Fruit fly (Drosophila melanogaster) whole organism, wandering third instar larva: ENCODE results near the gene CG43448.

Source experiments
- Abd-B ChIP-seq: fragments of >200 bp; optimal IDR thresholded peaks from 2 replicates; lab custom pipeline; 2017; ENCODE audit warnings: missing biosample characterization, missing genetic modification characterization
- CG32264 ChIP-seq: fragments of 200-800 bp; sonication (Bioruptor generic); optimal IDR thresholded peaks from 2 replicates; lab custom pipeline; 2016; ENCODE audit warnings: missing biosample characterization, missing genetic modification characterization
- CG9705 ChIP-seq: fragments of 200-800 bp; sonication (Bioruptor generic); optimal IDR thresholded peaks from 2 replicates; lab custom pipeline; 2018; ENCODE audit warnings: missing biosample characterization, mild to moderate bottlenecking, missing genetic modification characterization
- CrebA ChIP-seq: fragments of 200-800 bp; sonication (Bioruptor generic); optimal IDR thresholded peaks from 2 replicates; lab custom pipeline; 2016; ENCODE audit warnings: missing biosample characterization, mild to moderate bottlenecking, missing genetic modification characterization, borderline replicate concordance
- Dfd ChIP-seq: fragments of >200 bp; optimal IDR thresholded peaks from 2 replicates; lab custom pipeline; 2017; ENCODE audit warnings: missing biosample characterization, missing genetic modification characterization
- Dif ChIP-seq: fragments of 200-275, 200-300 bp; sonication (Bioruptor generic); optimal IDR thresholded peaks from 2 replicates; lab custom pipeline; 2018; ENCODE audit warnings: missing biosample characterization, missing genetic modification characterization; ENCODE audit not compliant: partially characterized antibody
- GATAd ChIP-seq: sonication (Bioruptor generic); optimal IDR thresholded peaks from 2 replicates; lab custom pipeline; 2016; ENCODE audit warnings: missing biosample characterization, missing genetic modification characterization
- HLH106 ChIP-seq: fragments of 200-800 bp; optimal IDR thresholded peaks from 3 replicates; lab custom pipeline; 2019; ENCODE audit warnings: missing biosample characterization, mild to moderate bottlenecking, missing genetic modification characterization, moderate library complexity
- Hnf4 ChIP-seq: fragments of 200-800 bp; sonication (Bioruptor generic); optimal IDR thresholded peaks from 2 replicates; lab custom pipeline; 2016; ENCODE audit warnings: missing biosample characterization, mild to moderate bottlenecking, missing genetic modification characterization
- Hr78 ChIP-seq: fragments of >200 bp; optimal IDR thresholded peaks from 2 replicates; lab custom pipeline; 2017; ENCODE audit warnings: missing biosample characterization, missing genetic modification characterization
- Hr83 ChIP-seq: fragments of 200-300 bp; sonication (Bioruptor generic); optimal IDR thresholded peaks from 2 replicates; lab custom pipeline; 2016; ENCODE audit warnings: missing biosample characterization, mild to moderate bottlenecking, missing genetic modification characterization, moderate library complexity; ENCODE audit not compliant: poor library complexity, severe bottlenecking
- Jra ChIP-seq: sonication (Bioruptor generic); optimal IDR thresholded peaks from 2 replicates; lab custom pipeline; 2016; ENCODE audit warnings: missing biosample characterization, missing genetic modification characterization
- Mio ChIP-seq: sonication (Bioruptor generic); optimal IDR thresholded peaks from 2 replicates; lab custom pipeline; 2016; ENCODE audit warnings: missing biosample characterization, missing genetic modification characterization
- Myc ChIP-seq: fragments of >200 bp; optimal IDR thresholded peaks from 2 replicates; lab custom pipeline; 2017
- N ChIP-seq: fragments of >200 bp; optimal IDR thresholded peaks from 2 replicates; lab custom pipeline; 2018; ENCODE audit warnings: missing biosample characterization, missing external identifiers, missing genetic modification characterization
- OdsH ChIP-seq: fragments of 200-800 bp; sonication (Bioruptor generic); optimal IDR thresholded peaks from 2 replicates; lab custom pipeline; 2016; ENCODE audit warnings: missing biosample characterization, mild to moderate bottlenecking, missing genetic modification characterization
- Rel ChIP-seq, 2 experiments: fragments of 200-800 bp; sonication (Bioruptor generic) in 1 of 2; optimal IDR thresholded peaks; 2 replicates in 1 of 2; 3 replicates in 1 of 2; lab custom pipeline; 2016 to 2019; ENCODE audit warnings: mild to moderate bottlenecking in 2 of 2, missing biosample characterization in 2 of 2, missing genetic modification characterization in 2 of 2, moderate library complexity in 1 of 2
- Sp1 ChIP-seq: fragments of 200-800 bp; sonication (Bioruptor generic); optimal IDR thresholded peaks from 3 replicates; lab custom pipeline; 2019; ENCODE audit warnings: missing biosample characterization, mild to moderate bottlenecking, missing genetic modification characterization, moderate library complexity
- Vsx2 ChIP-seq: fragments of 200-300, 225-300 bp; sonication (Bioruptor generic); optimal IDR thresholded peaks from 2 replicates; lab custom pipeline; 2018; ENCODE audit warnings: missing biosample characterization, missing genetic modification characterization; ENCODE audit not compliant: partially characterized antibody
- br ChIP-seq: fragments of 200-800 bp; sonication (Bioruptor generic); optimal IDR thresholded peaks from 2 replicates; lab custom pipeline; 2016; ENCODE audit warnings: missing biosample characterization, missing genetic modification characterization
- brk ChIP-seq: fragments of 200-800 bp; sonication (Bioruptor generic); optimal IDR thresholded peaks from 2 replicates; lab custom pipeline; 2016; ENCODE audit warnings: missing biosample characterization, mild to moderate bottlenecking, missing genetic modification characterization
- dl ChIP-seq, 2 experiments: fragments of 175-275, 200-275 bp in 1 of 2; fragments of 200-275 bp in 1 of 2; sonication (Bioruptor generic); optimal IDR thresholded peaks; lab custom pipeline; 2018; ENCODE audit warnings: mild to moderate bottlenecking in 2 of 2, missing biosample characterization in 2 of 2, missing genetic modification characterization in 2 of 2, moderate library complexity in 2 of 2; ENCODE audit not compliant: partially characterized antibody in 2 of 2, insufficient read depth in 1 of 2
- dmrt93B ChIP-seq: fragments of 200-800 bp; sonication (Bioruptor generic); optimal IDR thresholded peaks from 2 replicates; lab custom pipeline; 2018; ENCODE audit warnings: missing biosample characterization, mild to moderate bottlenecking, missing genetic modification characterization
- dsf ChIP-seq: sonication (Bioruptor generic); optimal IDR thresholded peaks from 2 replicates; lab custom pipeline; 2016; ENCODE audit warnings: missing biosample characterization, missing genetic modification characterization, borderline replicate concordance
- ey ChIP-seq: fragments of 200-800 bp; sonication (Bioruptor generic); optimal IDR thresholded peaks from 2 replicates; lab custom pipeline; 2016; ENCODE audit warnings: missing biosample characterization, missing genetic modification characterization
- foxo ChIP-seq, 2 experiments: fragments of 200-800 bp; sonication (Bioruptor generic); optimal IDR thresholded peaks; 2 replicates in 1 of 2; 3 replicates in 1 of 2; lab custom pipeline; 2016 to 2017; ENCODE audit warnings: missing biosample characterization in 2 of 2, missing genetic modification characterization in 2 of 2
- fru ChIP-seq: fragments of 200-800 bp; sonication (Bioruptor generic); optimal IDR thresholded peaks from 3 replicates; lab custom pipeline; 2016; ENCODE audit warnings: missing biosample characterization, mild to moderate bottlenecking, missing genetic modification characterization
- h ChIP-seq: fragments of 200-800 bp; sonication (Bioruptor generic); optimal IDR thresholded peaks from 3 replicates; lab custom pipeline; 2016; ENCODE audit warnings: missing biosample characterization, mild to moderate bottlenecking, missing genetic modification characterization
- jim ChIP-seq: fragments of 175-275, 200-325 bp; sonication (Bioruptor generic); optimal IDR thresholded peaks from 2 replicates; lab custom pipeline; 2016; ENCODE audit warnings: missing biosample characterization, mild to moderate bottlenecking, missing genetic modification characterization
- lola ChIP-seq: fragments of >200 bp; optimal IDR thresholded peaks from 2 replicates; lab custom pipeline; 2017; ENCODE audit warnings: missing biosample characterization, missing genetic modification characterization
- pan ChIP-seq: fragments of >200 bp; optimal IDR thresholded peaks from 2 replicates; lab custom pipeline; 2017
- psq ChIP-seq: fragments of 200-800 bp; sonication (Bioruptor generic); optimal IDR thresholded peaks from 3 replicates; lab custom pipeline; 2017; ENCODE audit warnings: missing biosample characterization, mild to moderate bottlenecking, missing genetic modification characterization, moderate library complexity
- rgr ChIP-seq: fragments of 200-800 bp; sonication (Bioruptor generic); optimal IDR thresholded peaks from 3 replicates; lab custom pipeline; 2016; ENCODE audit warnings: missing biosample characterization, mild to moderate bottlenecking, missing genetic modification characterization
- sage ChIP-seq: fragments of 200-800 bp; sonication (Bioruptor generic); optimal IDR thresholded peaks from 2 replicates; lab custom pipeline; 2016; ENCODE audit warnings: missing biosample characterization, mild to moderate bottlenecking, missing genetic modification characterization
- sv ChIP-seq: fragments of 200-800 bp; sonication (Bioruptor generic); optimal IDR thresholded peaks from 3 replicates; lab custom pipeline; 2016; ENCODE audit warnings: missing biosample characterization, missing genetic modification characterization
- tai ChIP-seq: sonication (Bioruptor generic); optimal IDR thresholded peaks from 2 replicates; lab custom pipeline; 2016; ENCODE audit warnings: missing biosample characterization, missing genetic modification characterization
- usp ChIP-seq: fragments of >200 bp; optimal IDR thresholded peaks from 2 replicates; lab custom pipeline; 2017; ENCODE audit warnings: missing biosample characterization, missing genetic modification characterization
- woc ChIP-seq: sonication (Bioruptor generic); optimal IDR thresholded peaks from 2 replicates; lab custom pipeline; 2016; ENCODE audit warnings: missing biosample characterization, mild to moderate bottlenecking, missing genetic modification characterization

CG43448 gene

dm6 chr3R:30284989-30285670 is 47.6 kb upstream of the CG43448 start (continued):
- TF ChIP-seq N (GFP tag; lab: Kevin White, UChicago), result no peak
- TF ChIP-seq Dfd (GFP tag; lab: Kevin White, UChicago), result no peak
- TF ChIP-seq jim, result peak; percentile 69

dm6 chr3R:30284573-30284972 is 47.0 kb upstream of the CG43448 start:
- peak; percentile 73 for TF ChIP-seq rgr (GFP tag; lab: Kevin White, UChicago)
- peak; percentile 70 for TF ChIP-seq HLH106 (tag; lab: Kevin White, UChicago)
- peak; percentile 74 for TF ChIP-seq OdsH (GFP tag; lab: Kevin White, UChicago)
- TF ChIP-seq CG9705 (GFP tag; lab: Kevin White, UChicago), result peak; percentile 25
- peak; percentile 80 for TF ChIP-seq ey (GFP tag; lab: Kevin White, UChicago)
- no peak for TF ChIP-seq lola (GFP tag; lab: Kevin White, UChicago)
- TF ChIP-seq foxo (GFP tag; optimal IDR thresholded peaks at IDR 0.05; lab: Kevin White, UChicago), result peak in 1 of 2 experiments; percentile 77
- TF ChIP-seq fru (GFP tag; lab: Kevin White, UChicago), result peak; percentile 88
- peak; percentile 49 for TF ChIP-seq Hnf4 (GFP tag; lab: Kevin White, UChicago)
- peak; percentile 13 for TF ChIP-seq CG32264 (GFP tag; lab: Kevin White, UChicago)
- TF ChIP-seq brk (GFP tag; lab: Kevin White, UChicago), result peak; percentile 53
- TF ChIP-seq Sp1 (GFP tag; lab: Kevin White, UChicago), result peak; percentile 72
- no peak for TF ChIP-seq Myc (lab: Kevin White, UChicago)
- TF ChIP-seq N (GFP tag; lab: Kevin White, UChicago), result peak; percentile 9
- TF ChIP-seq dmrt93B (GFP tag; lab: Kevin White, UChicago), result peak; percentile 52
- no peak for TF ChIP-seq usp
- TF ChIP-seq GATAd, result no peak
- TF ChIP-seq br (GFP tag; lab: Kevin White, UChicago), result peak; percentile 76
- peak; percentile 80 for TF ChIP-seq woc
- peak; percentile 86 for TF ChIP-seq h (GFP tag; lab: Kevin White, UChicago)
- TF ChIP-seq Hr83 (GFP tag; lab: Kevin White, UChicago), result no peak

dm6 chr3R:30283940-30284339 is 46.4 kb upstream of the CG43448 start:
- TF ChIP-seq jim (no peak), dl (GFP tag; optimal IDR thresholded peaks at IDR 0.05; lab: Kevin White, UChicago; ENCODE audit: insufficient read depth in 1 of 2, partially characterized antibody in 2 of 2) (no peak), psq (GFP tag; lab: Kevin White, UChicago) (no peak), foxo (GFP tag; optimal IDR thresholded peaks at IDR 0.05; lab: Kevin White, UChicago) (no peak), ey (GFP tag; lab: Kevin White, UChicago) (peak; percentile 22), pan (lab: Kevin White, UChicago) (no peak), HLH106 (tag; lab: Kevin White, UChicago) (peak; percentile 25), Abd-B (GFP tag; lab: Kevin White, UChicago) (no peak), usp (no peak), Hr78 (GFP tag; lab: Kevin White, UChicago) (no peak), GATAd (no peak), br (GFP tag; lab: Kevin White, UChicago) (peak; percentile 6), tai (GFP tag; lab: Kevin White, UChicago) (peak; percentile 56), Jra (GFP tag; lab: Kevin White, UChicago) (no peak), sage (GFP tag; lab: Kevin White, UChicago) (no peak), h (GFP tag; lab: Kevin White, UChicago) (peak; percentile 73), Vsx2 (GFP tag; lab: Kevin White, UChicago) (no peak), CrebA (no peak), rgr (GFP tag; lab: Kevin White, UChicago) (peak; percentile 55), CG32264 (GFP tag; lab: Kevin White, UChicago) (no peak), Myc (lab: Kevin White, UChicago) (no peak), Hnf4 (GFP tag; lab: Kevin White, UChicago) (peak; percentile 7), Sp1 (GFP tag; lab: Kevin White, UChicago) (peak; percentile 43), fru (GFP tag; lab: Kevin White, UChicago) (peak; percentile 27), Dfd (GFP tag; lab: Kevin White, UChicago) (no peak), Mio (GFP tag; lab: Kevin White, UChicago) (no peak), sv (GFP tag; lab: Kevin White, UChicago) (no peak), dmrt93B (GFP tag; lab: Kevin White, UChicago) (no peak), Rel (GFP tag; optimal IDR thresholded peaks at IDR 0.05; lab: Kevin White, UChicago) (no peak), Rel (tag; optimal IDR thresholded peaks at IDR 0.05; lab: Kevin White, UChicago) (no peak), OdsH (GFP tag; lab: Kevin White, UChicago) (peak; percentile 30), woc (no peak), lola (GFP tag; lab: Kevin White, UChicago) (no peak), CG9705 (GFP tag; lab: Kevin White, UChicago) (no peak), N (GFP tag; lab: Kevin White, UChicago) (no peak), Dif (GFP tag; lab: Kevin White, UChicago) (no peak), dsf (GFP tag; lab: Kevin White, UChicago) (no peak), brk (GFP tag; lab: Kevin White, UChicago) (no peak), Hr83 (GFP tag; lab: Kevin White, UChicago) (no peak)
- TF ChIP-seq, all 38 proteins: peak for 10
